Worm (Caenorhabditis elegans) whole organism, midembryonic: ENCODE measurements around the gene tric-1B.1.

Experiments used
- T22C8.4 ChIP-seq: fragments of 200-800 bp; sonication (Bioruptor generic); IDR thresholded peaks from 2 replicates; pipeline ENCODE4 v1.3.6; 2022; ENCODE audit warnings: missing genetic modification characterization, missing compliant biosample characterization
- klf-2 ChIP-seq: fragments of 200-800 bp; sonication (Bioruptor generic); conservative IDR thresholded peaks from 2 replicates; pipeline ENCODE4 v1.3.6; 2022; ENCODE audit warnings: missing genetic modification reagents, missing genetic modification characterization, missing compliant biosample characterization
- med-1 ChIP-seq: sonication (generic microtip); optimal IDR thresholded peaks from 2 replicates; lab custom pipeline; 2017; ENCODE audit warnings: missing genetic modification characterization, mild to moderate bottlenecking, missing compliant biosample characterization, antibody characterized with exemption, missing genetic modification reagents; ENCODE audit not compliant: insufficient read depth
- tab-1 ChIP-seq: fragments of 200-800 bp; sonication (Bioruptor generic); IDR thresholded peaks from 2 replicates; pipeline ENCODE4 v1.3.6; 2022; ENCODE audit warnings: missing genetic modification characterization, missing compliant biosample characterization
- ztf-23 ChIP-seq: fragments of 200-800 bp; sonication (Bioruptor generic); IDR thresholded peaks from 2 replicates; pipeline ENCODE4 v1.3.6; 2022; ENCODE audit warnings: missing genetic modification reagents, missing genetic modification characterization, missing compliant biosample characterization
- ztf-29 ChIP-seq: fragments of 200-800 bp; sonication (Bioruptor generic); IDR thresholded peaks from 2 replicates; pipeline ENCODE4 v1.3.6; 2022; ENCODE audit warnings: missing genetic modification reagents, missing genetic modification characterization, missing compliant biosample characterization

ce11 chrII:12257095-12257494 lies 8.9 kb downstream of the tric-1B.1 start:
- no peak for TF ChIP-seq klf-2 (GFP tag; lab: Robert Waterston, UW)
- no peak for TF ChIP-seq ztf-23 (GFP tag; lab: Robert Waterston, UW)
- TF ChIP-seq T22C8.4 (GFP tag; lab: Robert Waterston, UW), result 0 out of 2 replicates have a peak, but pooled peaks have one; percentile 8
- TF ChIP-seq med-1 (GFP tag; lab: Kevin White, UChicago), result no peak
- no peak for TF ChIP-seq ztf-29
- TF ChIP-seq tab-1 (GFP tag; lab: Robert Waterston, UW), result no peak
